Worm (Caenorhabditis elegans) whole organism, mixed stage, embryonic: ENCODE measurements around the gene W01C8.1.

Experiments used
- M03D4.4 ChIP-seq: sonication (generic microtip); optimal IDR thresholded peaks from 2 replicates; lab custom pipeline; 2017; ENCODE audit warnings: mild to moderate bottlenecking, missing genetic modification characterization, missing compliant biosample characterization
- bed-3 ChIP-seq: fragments of 200-800 bp; sonication (Bioruptor generic); optimal IDR thresholded peaks from 3 replicates; lab custom pipeline; 2018; ENCODE audit warnings: mild to moderate bottlenecking, missing genetic modification characterization, moderate library complexity, missing compliant biosample characterization
- ceh-39 ChIP-seq: fragments of 150-350 bp; optimal IDR thresholded peaks from 2 replicates; lab custom pipeline; 2014; ENCODE audit warnings: missing biosample characterization, missing genetic modification characterization
- ceh-43 ChIP-seq: fragments of 200-800 bp; sonication (Bioruptor generic); optimal IDR thresholded peaks from 2 replicates; lab custom pipeline; 2018; ENCODE audit warnings: mild to moderate bottlenecking, missing genetic modification characterization, moderate library complexity, missing compliant biosample characterization
- ceh-83 ChIP-seq: fragments of 200-800 bp; sonication (Bioruptor generic); optimal IDR thresholded peaks from 2 replicates; lab custom pipeline; 2018; ENCODE audit warnings: mild to moderate bottlenecking, missing genetic modification characterization, missing compliant biosample characterization
- cnd-1 ChIP-seq: fragments of 200-800 bp; sonication (Bioruptor generic); optimal IDR thresholded peaks from 2 replicates; lab custom pipeline; 2018; ENCODE audit warnings: mild to moderate bottlenecking, missing genetic modification characterization, missing compliant biosample characterization
- drap-1 ChIP-seq: fragments of 200-800 bp; sonication (Bioruptor generic); optimal IDR thresholded peaks from 3 replicates; lab custom pipeline; 2018; ENCODE audit warnings: mild to moderate bottlenecking, missing genetic modification characterization, missing compliant biosample characterization
- elt-1 ChIP-seq: sonication (generic microtip); optimal IDR thresholded peaks from 2 replicates; lab custom pipeline; 2017; ENCODE audit warnings: missing genetic modification characterization, mild to moderate bottlenecking, missing compliant biosample characterization, antibody characterized with exemption, moderate library complexity, borderline replicate concordance; ENCODE audit not compliant: insufficient read depth
- elt-3 ChIP-seq: fragments of 150-350 bp; optimal IDR thresholded peaks from 2 replicates; lab custom pipeline; 2014; ENCODE audit warnings: missing biosample characterization, missing genetic modification characterization
- flh-1 ChIP-seq: fragments of 200-800 bp; sonication (Bioruptor generic); optimal IDR thresholded peaks from 2 replicates; lab custom pipeline; 2018; ENCODE audit warnings: mild to moderate bottlenecking, missing genetic modification characterization, moderate library complexity, missing compliant biosample characterization
- ham-2 ChIP-seq: fragments of 200-800 bp; sonication (Bioruptor generic); optimal IDR thresholded peaks from 2 replicates; lab custom pipeline; 2018; ENCODE audit warnings: mild to moderate bottlenecking, missing genetic modification characterization, missing compliant biosample characterization
- hlh-1 ChIP-seq: fragments of 150-350 bp; optimal IDR thresholded peaks from 2 replicates; lab custom pipeline; 2014; ENCODE audit warnings: missing biosample characterization, missing genetic modification reagents, missing genetic modification characterization
- lin-13 ChIP-seq: fragments of 150-350 bp; optimal IDR thresholded peaks from 2 replicates; lab custom pipeline; 2014; ENCODE audit warnings: missing biosample characterization, missing genetic modification characterization
- lin-32 ChIP-seq: fragments of 200-800 bp; sonication (Bioruptor generic); optimal IDR thresholded peaks from 2 replicates; lab custom pipeline; 2018; ENCODE audit warnings: mild to moderate bottlenecking, missing genetic modification characterization, missing compliant biosample characterization
- lsy-2 ChIP-seq: fragments of 150-350 bp; optimal IDR thresholded peaks from 2 replicates; lab custom pipeline; 2014; ENCODE audit warnings: missing biosample characterization, missing genetic modification characterization
- mab-5 ChIP-seq: fragments of 150-350 bp; optimal IDR thresholded peaks from 2 replicates; lab custom pipeline; 2014; ENCODE audit warnings: missing biosample characterization, missing genetic modification characterization
- mep-1 ChIP-seq: fragments of 150-350 bp; optimal IDR thresholded peaks from 2 replicates; lab custom pipeline; 2017; ENCODE audit warnings: missing biosample characterization, missing genetic modification reagents, missing genetic modification characterization, inconsistent platforms
- mls-2 ChIP-seq: sonication (generic microtip); optimal IDR thresholded peaks from 2 replicates; lab custom pipeline; 2016; ENCODE audit warnings: mild to moderate bottlenecking, missing genetic modification characterization, moderate library complexity, missing compliant biosample characterization
- nhr-12 ChIP-seq: fragments of 150-350 bp; optimal IDR thresholded peaks from 2 replicates; lab custom pipeline; 2014; ENCODE audit warnings: missing biosample characterization, missing genetic modification characterization
- nhr-2 ChIP-seq: fragments of 150-350 bp; optimal IDR thresholded peaks from 2 replicates; lab custom pipeline; 2014; ENCODE audit warnings: missing biosample characterization, missing genetic modification characterization
- nhr-28 ChIP-seq: fragments of 150-350 bp; optimal IDR thresholded peaks from 2 replicates; lab custom pipeline; 2014; ENCODE audit warnings: missing biosample characterization, missing genetic modification characterization
- nhr-76 ChIP-seq: sonication (generic microtip); optimal IDR thresholded peaks from 2 replicates; lab custom pipeline; 2017; ENCODE audit warnings: missing biosample characterization, missing genetic modification characterization
- pha-4 ChIP-seq: fragments of 150-350 bp; optimal IDR thresholded peaks from 2 replicates; lab custom pipeline; 2018; ENCODE audit warnings: missing biosample characterization, missing genetic modification reagents, missing genetic modification characterization
- sem-2 ChIP-seq: fragments of 200-800 bp; sonication (Bioruptor generic); optimal IDR thresholded peaks from 2 replicates; lab custom pipeline; 2018; ENCODE audit warnings: mild to moderate bottlenecking, missing genetic modification characterization, missing compliant biosample characterization
- snpc-4 ChIP-seq: fragments of 150-350 bp; optimal IDR thresholded peaks from 2 replicates; lab custom pipeline; 2014; ENCODE audit warnings: missing biosample characterization, missing genetic modification characterization
- sptf-1 ChIP-seq: sonication (generic microtip); optimal IDR thresholded peaks from 2 replicates; lab custom pipeline; 2017; ENCODE audit warnings: mild to moderate bottlenecking, missing genetic modification characterization, moderate library complexity, missing compliant biosample characterization
- tbx-8 ChIP-seq: fragments of 200-800 bp; sonication (Bioruptor generic); optimal IDR thresholded peaks from 2 replicates; lab custom pipeline; 2018; ENCODE audit warnings: mild to moderate bottlenecking, missing genetic modification characterization, moderate library complexity, missing compliant biosample characterization
- unc-120 ChIP-seq: sonication (generic microtip); optimal IDR thresholded peaks from 2 replicates; lab custom pipeline; 2017; ENCODE audit warnings: missing genetic modification characterization, missing compliant biosample characterization; ENCODE audit not compliant: poor library complexity, severe bottlenecking
- unc-39 ChIP-seq: fragments of 150-350 bp; optimal IDR thresholded peaks from 2 replicates; lab custom pipeline; 2014; ENCODE audit warnings: missing biosample characterization, missing genetic modification characterization
- unc-62 ChIP-seq: fragments of 150-350 bp; optimal IDR thresholded peaks from 2 replicates; lab custom pipeline; 2014; ENCODE audit warnings: missing biosample characterization, missing genetic modification reagents, missing genetic modification characterization
- zip-8 ChIP-seq: fragments of 150-350 bp; optimal IDR thresholded peaks from 2 replicates; lab custom pipeline; 2014; ENCODE audit warnings: missing biosample characterization, missing genetic modification characterization
- ztf-11 ChIP-seq: fragments of 150-350 bp; optimal IDR thresholded peaks from 2 replicates; lab custom pipeline; 2014; ENCODE audit warnings: missing biosample characterization, missing genetic modification characterization

Gene W01C8.1

ce11 chrX:5713479-5713878 is 21.3 kb downstream of the W01C8.1 start:
- no peak for TF ChIP-seq nhr-76
- TF ChIP-seq pha-4 (tag; lab: Kevin White, UChicago): no peak
- TF ChIP-seq elt-3: no peak
- no peak for TF ChIP-seq nhr-12
- no peak for TF ChIP-seq M03D4.4 (tag; lab: Kevin White, UChicago)
- no peak for TF ChIP-seq elt-1
- no peak for TF ChIP-seq ham-2 (GFP tag; lab: Kevin White, UChicago)
- no peak for TF ChIP-seq mls-2 (tag; lab: Kevin White, UChicago)
- no peak for TF ChIP-seq lsy-2 (tag; lab: Kevin White, UChicago)
- TF ChIP-seq unc-62 (GFP tag; lab: Kevin White, UChicago): no peak
- no peak for TF ChIP-seq flh-1 (GFP tag; lab: Kevin White, UChicago)
- no peak for TF ChIP-seq mab-5 (tag; lab: Kevin White, UChicago)
- TF ChIP-seq ztf-11 (tag; lab: Kevin White, UChicago): no peak
- no peak for TF ChIP-seq lin-32 (GFP tag; lab: Kevin White, UChicago)
- TF ChIP-seq snpc-4 (tag; lab: Kevin White, UChicago): no peak
- TF ChIP-seq unc-120 (tag; lab: Kevin White, UChicago): no peak
- no peak for TF ChIP-seq cnd-1 (tag; lab: Kevin White, UChicago)
- TF ChIP-seq zip-8 (tag; lab: Kevin White, UChicago): no peak
- no peak for TF ChIP-seq ceh-39 (tag; lab: Kevin White, UChicago)

DNA sequence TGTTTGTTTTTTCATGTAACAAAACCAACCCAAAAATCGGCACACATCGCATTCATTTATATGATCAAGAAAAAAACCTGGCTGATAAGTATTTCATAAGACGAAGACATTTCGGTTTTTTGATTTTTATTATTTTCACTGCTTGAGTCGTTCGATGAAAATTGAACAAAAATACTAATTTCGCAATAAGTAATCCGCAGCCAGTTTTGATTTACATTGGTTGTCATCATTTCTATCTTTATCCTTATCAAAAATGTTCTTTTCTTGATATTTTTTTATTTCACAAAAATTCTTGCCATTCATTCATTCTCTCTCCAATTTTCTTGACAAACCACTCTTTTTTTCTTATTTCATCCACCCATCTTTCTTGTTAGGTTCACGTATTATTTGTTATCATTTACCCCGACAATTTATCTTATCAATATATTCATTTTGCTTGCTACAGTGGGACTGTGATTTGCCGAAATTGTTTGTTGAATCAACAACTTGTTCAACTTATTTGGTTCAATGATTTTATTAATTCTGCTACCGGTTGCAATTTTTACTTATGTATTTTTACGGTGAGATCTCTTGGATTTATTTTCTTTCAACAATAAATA is 22.0 kb downstream of the W01C8.1 start, which contains the start of gene cyp-43A1:
Gene cyp-43A1, plus strand, starts transcription at position 446 of the 599 bp plus-strand sequence.
- no peak for TF ChIP-seq elt-1
- no peak for TF ChIP-seq unc-39 (tag; lab: Kevin White, UChicago)
- no peak for TF ChIP-seq hlh-1
- no peak for TF ChIP-seq mab-5 (tag; lab: Kevin White, UChicago)

DNA sequence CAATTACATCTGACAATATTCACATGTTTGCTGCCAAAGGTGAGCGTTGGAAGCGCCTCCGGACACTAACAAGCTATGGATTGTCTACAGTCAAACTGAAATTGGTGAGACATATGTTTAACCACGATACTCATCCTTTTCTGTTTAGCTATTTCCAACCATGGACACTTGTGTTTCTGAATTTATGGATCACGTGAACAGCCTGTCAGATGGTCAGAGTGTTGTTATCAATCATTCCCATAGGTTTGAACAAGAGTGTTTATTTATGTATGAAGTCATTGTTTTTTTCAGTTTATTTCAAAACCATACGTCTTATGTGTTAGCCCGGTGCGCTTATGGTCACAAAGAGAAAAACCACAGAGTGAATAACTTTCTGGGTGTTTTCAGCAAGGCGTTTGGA is 23.2 kb downstream of the W01C8.1 start:
- TF ChIP-seq hlh-1 (no peak), ham-2 (GFP tag; lab: Kevin White, UChicago) (no peak), nhr-28 (no peak), flh-1 (GFP tag; lab: Kevin White, UChicago) (no peak), nhr-12 (no peak), pha-4 (tag; lab: Kevin White, UChicago) (no peak), mab-5 (tag; lab: Kevin White, UChicago) (no peak), sem-2 (GFP tag; lab: Kevin White, UChicago) (no peak), lin-13 (tag; lab: Kevin White, UChicago) (no peak), tbx-8 (GFP tag; lab: Kevin White, UChicago) (no peak), cnd-1 (tag; lab: Kevin White, UChicago) (no peak), unc-120 (tag; lab: Kevin White, UChicago) (no peak), mep-1 (no peak)

ce11 chrX:5715831-5716364 is 23.7 kb downstream of the W01C8.1 start:
- TF ChIP-seq nhr-12: no peak
- TF ChIP-seq unc-39 (tag; lab: Kevin White, UChicago): no peak
- TF ChIP-seq lin-13 (tag; lab: Kevin White, UChicago): no peak
- no peak for TF ChIP-seq drap-1 (GFP tag; lab: Kevin White, UChicago)
- TF ChIP-seq pha-4 (tag; lab: Kevin White, UChicago): no peak
- TF ChIP-seq sem-2 (GFP tag; lab: Kevin White, UChicago): no peak
- no peak for TF ChIP-seq nhr-76
- TF ChIP-seq sptf-1 (tag; lab: Kevin White, UChicago): no peak
- no peak for TF ChIP-seq nhr-2 (tag; lab: Kevin White, UChicago)

DNA sequence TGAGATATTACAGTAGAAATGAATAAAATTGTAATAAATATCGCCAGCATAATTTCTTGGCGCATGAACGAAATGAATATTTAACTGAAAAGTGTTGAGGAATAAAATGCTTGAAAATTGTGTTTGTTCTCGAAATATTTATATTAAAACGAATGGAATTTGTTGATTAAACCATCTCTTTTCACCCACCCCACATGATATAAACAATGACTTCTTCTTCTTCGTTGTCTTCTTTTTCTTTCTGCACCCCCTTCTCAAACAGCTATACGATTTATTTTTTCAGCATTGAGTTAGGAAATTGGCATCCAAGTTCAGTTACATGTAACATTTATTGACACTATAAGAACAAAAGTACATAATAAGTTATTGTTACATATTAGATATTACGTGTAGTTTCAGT is 27.9 kb downstream of the W01C8.1 start, which contains the start of gene C41G11.1:
Gene C41G11.1, minus strand, starts transcription at position 101 of the 400 bp plus-strand sequence.
- no peak for TF ChIP-seq nhr-2 (tag; lab: Kevin White, UChicago)
- TF ChIP-seq sptf-1 (tag; lab: Kevin White, UChicago): no peak
- no peak for TF ChIP-seq mls-2 (tag; lab: Kevin White, UChicago)
- no peak for TF ChIP-seq unc-62 (GFP tag; lab: Kevin White, UChicago)
- no peak for TF ChIP-seq elt-1
- no peak for TF ChIP-seq ceh-83 (GFP tag; lab: Kevin White, UChicago)
- no peak for TF ChIP-seq tbx-8 (GFP tag; lab: Kevin White, UChicago)
- no peak for TF ChIP-seq ceh-43 (GFP tag; lab: Kevin White, UChicago)
- TF ChIP-seq bed-3 (GFP tag; lab: Kevin White, UChicago): no peak
- no peak for TF ChIP-seq lin-13 (tag; lab: Kevin White, UChicago)
- no peak for TF ChIP-seq unc-120 (tag; lab: Kevin White, UChicago)
- no peak for TF ChIP-seq hlh-1
- no peak for TF ChIP-seq ztf-11 (tag; lab: Kevin White, UChicago)
- TF ChIP-seq, all 35 proteins: peak for 0
